Worm (Caenorhabditis elegans) whole organism, midembryonic: ENCODE measurements around the gene str-244.

Source experiments
- T22C8.4 ChIP-seq: fragments of 200-800 bp; sonication (Bioruptor generic); IDR thresholded peaks from 2 replicates; pipeline ENCODE4 v1.3.6; 2022; ENCODE audit warnings: missing genetic modification characterization, missing compliant biosample characterization
- cog-1 ChIP-seq: sonication (generic microtip); optimal IDR thresholded peaks from 2 replicates; lab custom pipeline; 2016; ENCODE audit warnings: missing genetic modification characterization, missing compliant biosample characterization
- flt-1 ChIP-seq: fragments of 200-800 bp; sonication (Bioruptor generic); IDR thresholded peaks from 2 replicates; pipeline ENCODE4 v1.3.6; 2022; ENCODE audit warnings: missing genetic modification characterization, missing compliant biosample characterization
- klf-2 ChIP-seq: fragments of 200-800 bp; sonication (Bioruptor generic); conservative IDR thresholded peaks from 2 replicates; pipeline ENCODE4 v1.3.6; 2022; ENCODE audit warnings: missing genetic modification reagents, missing genetic modification characterization, missing compliant biosample characterization
- med-1 ChIP-seq: sonication (generic microtip); optimal IDR thresholded peaks from 2 replicates; lab custom pipeline; 2017; ENCODE audit warnings: missing genetic modification characterization, mild to moderate bottlenecking, missing compliant biosample characterization, antibody characterized with exemption, missing genetic modification reagents; ENCODE audit not compliant: insufficient read depth
- ref-1 ChIP-seq: fragments of 200-800 bp; sonication (Bioruptor generic); conservative IDR thresholded peaks from 2 replicates; pipeline ENCODE4 v1.3.6; 2022; ENCODE audit warnings: missing genetic modification reagents, missing genetic modification characterization, missing compliant biosample characterization
- tab-1 ChIP-seq: fragments of 200-800 bp; sonication (Bioruptor generic); IDR thresholded peaks from 2 replicates; pipeline ENCODE4 v1.3.6; 2022; ENCODE audit warnings: missing genetic modification characterization, missing compliant biosample characterization
- ztf-23 ChIP-seq: fragments of 200-800 bp; sonication (Bioruptor generic); IDR thresholded peaks from 2 replicates; pipeline ENCODE4 v1.3.6; 2022; ENCODE audit warnings: missing genetic modification reagents, missing genetic modification characterization, missing compliant biosample characterization
- ztf-29 ChIP-seq: fragments of 200-800 bp; sonication (Bioruptor generic); IDR thresholded peaks from 2 replicates; pipeline ENCODE4 v1.3.6; 2022; ENCODE audit warnings: missing genetic modification reagents, missing genetic modification characterization, missing compliant biosample characterization

The str-244 gene

DNA sequence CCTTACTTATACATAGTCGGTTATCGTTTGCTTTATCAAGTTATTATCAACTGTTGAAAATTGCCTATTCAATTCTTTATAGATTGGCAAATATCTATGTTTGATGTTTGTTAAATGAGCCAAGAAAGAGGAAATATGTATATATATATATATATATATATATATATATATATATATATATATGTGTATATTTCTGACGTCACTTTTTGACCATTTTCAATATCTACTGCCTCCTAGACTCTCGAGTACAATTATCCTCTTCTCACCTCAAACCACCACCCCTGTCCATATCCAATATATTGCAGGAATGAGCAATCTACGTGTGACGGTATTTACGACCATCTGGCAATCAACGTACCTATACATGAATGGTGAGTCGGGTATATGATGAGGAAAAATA lies 14.1 kb downstream of the str-244 start, which contains the start of gene F59D6.1:
Gene F59D6.1 (plus strand): TSS at position 301 of the 400 bp plus-strand sequence.
- TF ChIP-seq klf-2 (no peak), cog-1 (tag; lab: Kevin White, UChicago) (no peak), med-1 (GFP tag; lab: Kevin White, UChicago) (no peak), tab-1 (no peak), flt-1 (no peak), ztf-23 (GFP tag; lab: Robert Waterston, UW) (no peak), T22C8.4 (no peak), ref-1 (GFP tag; lab: Robert Waterston, UW) (no peak), ztf-29 (GFP tag; lab: Robert Waterston, UW) (no peak)

DNA sequence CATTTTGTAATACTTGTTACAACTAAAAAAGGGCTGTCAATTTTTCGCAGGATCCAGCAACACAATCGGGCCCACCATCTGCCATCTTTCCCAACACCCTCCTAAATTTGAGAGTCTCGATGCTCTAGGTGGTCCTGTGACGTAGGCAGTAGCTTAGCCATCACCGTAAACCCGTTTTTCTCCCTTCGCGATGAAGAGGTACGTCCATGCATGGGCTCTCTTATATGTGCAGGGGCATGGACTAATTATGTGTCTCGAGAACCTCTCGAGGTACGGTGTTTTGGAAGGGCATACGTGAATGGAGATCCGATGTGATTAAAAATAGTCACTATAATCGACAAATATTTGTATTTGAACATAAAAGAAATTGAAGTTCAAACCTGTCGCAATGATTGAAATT lies 18.0 kb downstream of the str-244 start:
- TF ChIP-seq ztf-23 (GFP tag; lab: Robert Waterston, UW) (no peak), med-1 (GFP tag; lab: Kevin White, UChicago) (no peak), ref-1 (GFP tag; lab: Robert Waterston, UW) (no peak), tab-1 (no peak), flt-1 (no peak), ztf-29 (GFP tag; lab: Robert Waterston, UW) (no peak), cog-1 (tag; lab: Kevin White, UChicago) (no peak), klf-2 (no peak), T22C8.4 (no peak)

DNA sequence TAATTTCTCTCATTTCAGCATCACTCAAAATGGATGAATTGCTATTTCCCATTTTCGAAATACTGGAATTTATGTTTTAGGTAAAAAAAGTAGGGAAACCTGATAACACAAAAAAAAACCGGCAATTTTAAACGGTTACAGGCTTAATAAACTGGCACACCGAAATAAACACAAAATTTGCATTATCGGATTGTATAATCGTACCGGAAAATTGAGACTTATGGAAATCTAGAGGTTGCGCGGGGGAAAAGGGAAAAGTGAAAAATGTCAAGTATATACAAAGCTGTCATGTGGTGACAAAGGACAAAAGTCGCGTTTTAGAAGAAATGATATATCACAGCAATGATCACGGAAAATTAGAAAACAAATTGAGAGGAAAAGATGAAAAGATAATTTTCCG lies 19.6 kb downstream of the str-244 start, which contains the start of gene chpf-2:
Gene chpf-2 (minus strand): TSS at position 101 of the 400 bp plus-strand sequence.
- TF ChIP-seq ztf-29 (GFP tag; lab: Robert Waterston, UW) = no peak
- TF ChIP-seq cog-1 (tag; lab: Kevin White, UChicago) = no peak
- no peak for TF ChIP-seq klf-2
- TF ChIP-seq med-1 (GFP tag; lab: Kevin White, UChicago) = no peak
- no peak for TF ChIP-seq ztf-23 (GFP tag; lab: Robert Waterston, UW)
- TF ChIP-seq ref-1 (GFP tag; lab: Robert Waterston, UW) = no peak
- TF ChIP-seq tab-1 = no peak
- TF ChIP-seq T22C8.4 = no peak
- no peak for TF ChIP-seq flt-1

DNA sequence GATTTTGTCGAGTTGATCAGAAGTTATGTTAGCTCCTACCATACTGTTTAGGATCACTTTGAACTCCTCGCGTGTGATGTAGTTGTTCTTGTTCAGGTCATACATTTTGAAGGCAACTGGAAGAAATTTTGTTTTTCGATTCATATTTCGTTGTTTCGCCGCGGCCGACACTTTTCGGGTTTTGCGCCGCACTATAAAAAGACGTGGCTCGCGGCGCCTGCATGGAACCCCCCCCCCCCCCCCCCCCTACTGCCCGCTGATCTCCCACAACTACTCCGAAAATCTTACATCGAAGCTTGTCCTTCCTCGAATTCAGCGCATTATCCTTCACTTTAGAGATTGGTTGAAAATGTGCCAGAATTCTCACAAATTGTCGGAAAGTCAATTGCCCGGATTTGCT lies 20.8 kb downstream of the str-244 start:
- no peak for TF ChIP-seq cog-1 (tag; lab: Kevin White, UChicago)
- TF ChIP-seq ztf-23 (GFP tag; lab: Robert Waterston, UW) = no peak
- TF ChIP-seq med-1 (GFP tag; lab: Kevin White, UChicago) = no peak
- no peak for TF ChIP-seq ref-1 (GFP tag; lab: Robert Waterston, UW)
- no peak for TF ChIP-seq T22C8.4
- TF ChIP-seq ztf-29 (GFP tag; lab: Robert Waterston, UW) = no peak
- no peak for TF ChIP-seq klf-2
- TF ChIP-seq tab-1 = no peak
- TF ChIP-seq flt-1 = no peak

DNA sequence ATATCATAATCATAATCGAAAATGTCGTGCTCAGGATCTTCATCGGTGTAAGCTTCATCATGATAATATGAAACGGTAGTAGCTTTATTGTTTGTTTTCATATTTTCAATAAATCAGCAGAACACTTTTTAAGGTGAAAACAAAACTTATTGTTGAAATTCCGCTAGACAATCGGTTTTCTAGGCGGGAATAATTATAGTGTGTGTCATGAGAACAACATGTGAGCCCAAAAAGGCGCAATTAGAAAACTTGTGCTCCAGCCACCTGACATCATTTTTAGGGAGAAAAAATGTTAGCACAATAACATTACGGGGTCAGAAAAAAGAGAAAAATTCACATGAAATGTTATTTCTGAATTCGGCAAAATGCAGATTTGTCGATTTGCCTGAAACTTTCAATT lies 24.7 kb downstream of the str-244 start, which contains the start of gene srw-8:
Gene srw-8 (minus strand): TSS at position 101 of the 400 bp plus-strand sequence.
- TF ChIP-seq flt-1 (no peak), cog-1 (tag; lab: Kevin White, UChicago) (no peak), ref-1 (GFP tag; lab: Robert Waterston, UW) (no peak), ztf-23 (GFP tag; lab: Robert Waterston, UW) (no peak), ztf-29 (GFP tag; lab: Robert Waterston, UW) (no peak), med-1 (GFP tag; lab: Kevin White, UChicago) (no peak), tab-1 (no peak), klf-2 (no peak), T22C8.4 (no peak)

DNA sequence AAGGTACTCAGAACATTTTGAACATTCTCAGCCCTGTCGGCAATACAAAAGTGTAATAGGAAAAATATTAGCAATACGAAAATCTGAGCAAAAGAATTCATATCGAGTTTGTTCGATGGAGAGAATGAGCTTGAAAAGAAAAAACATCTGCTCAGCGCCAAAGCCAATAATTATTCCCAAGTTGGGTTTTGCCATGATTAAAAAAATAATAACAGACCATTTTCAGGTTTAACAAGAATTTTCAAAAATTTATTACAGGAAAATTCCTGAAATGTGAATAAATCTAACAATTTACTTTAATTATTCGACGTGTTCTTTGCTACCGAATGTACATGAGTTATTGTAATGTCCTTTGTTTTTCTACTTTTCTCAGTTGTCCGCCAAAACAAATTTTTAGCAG lies 26.6 kb downstream of the str-244 start, which contains the start of gene irld-38:
Gene irld-38 (minus strand): TSS at position 101 of the 400 bp plus-strand sequence.
- TF ChIP-seq ztf-29 (GFP tag; lab: Robert Waterston, UW) (no peak), ztf-23 (GFP tag; lab: Robert Waterston, UW) (no peak), med-1 (GFP tag; lab: Kevin White, UChicago) (no peak), klf-2 (no peak), T22C8.4 (no peak), flt-1 (no peak), cog-1 (tag; lab: Kevin White, UChicago) (no peak), ref-1 (GFP tag; lab: Robert Waterston, UW) (no peak), tab-1 (no peak)

DNA sequence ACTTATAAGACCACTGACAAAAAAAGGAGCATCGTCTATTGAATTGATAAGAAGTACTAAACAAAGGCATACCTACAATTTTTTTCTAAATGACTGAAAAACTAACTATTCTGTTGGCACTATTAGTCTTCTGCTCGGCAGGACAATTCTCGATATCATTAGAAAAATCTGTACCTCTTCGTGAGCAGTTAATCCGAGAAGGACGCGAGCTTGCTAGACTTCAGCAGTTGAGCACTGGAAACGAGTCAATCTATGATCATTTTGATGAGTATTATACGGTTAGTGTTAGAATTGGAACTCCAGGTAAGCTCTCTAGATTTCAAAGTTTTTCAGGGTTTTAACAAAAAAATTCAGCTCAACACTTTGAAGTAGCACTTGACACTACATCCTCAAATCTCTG lies 30.7 kb downstream of the str-244 start, which contains the start of gene asp-7:
Gene asp-7 (plus strand): TSS at position 81 of the 400 bp plus-strand sequence.
- TF ChIP-seq ztf-29 (GFP tag; lab: Robert Waterston, UW) (no peak), klf-2 (no peak), ref-1 (GFP tag; lab: Robert Waterston, UW) (no peak), med-1 (GFP tag; lab: Kevin White, UChicago) (no peak), T22C8.4 (no peak), flt-1 (no peak), ztf-23 (GFP tag; lab: Robert Waterston, UW) (no peak), cog-1 (tag; lab: Kevin White, UChicago) (no peak), tab-1 (no peak)

DNA sequence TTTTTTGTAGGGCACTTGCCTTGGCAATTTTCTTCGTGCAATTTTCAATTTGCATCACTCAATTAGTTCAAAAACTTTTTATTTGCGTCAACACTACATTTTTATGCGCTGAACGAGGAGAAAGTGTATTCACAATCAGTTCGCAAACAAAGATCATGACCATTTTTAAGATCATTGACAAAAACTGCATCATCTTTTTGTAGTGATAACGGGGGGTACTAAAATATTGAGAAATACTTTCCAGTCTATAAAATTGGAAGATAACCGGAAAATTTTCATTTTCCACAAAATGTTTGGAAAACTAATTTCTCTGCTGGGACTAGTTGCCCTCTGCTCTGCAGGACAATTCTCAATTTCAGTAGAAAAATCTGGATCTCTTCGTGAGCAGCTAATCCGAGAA lies 34.6 kb downstream of the str-244 start, which contains the start of gene asp-8:
Gene asp-8 (plus strand): TSS at position 276 of the 400 bp plus-strand sequence.
- no peak for TF ChIP-seq ztf-29 (GFP tag; lab: Robert Waterston, UW)
- no peak for TF ChIP-seq flt-1
- no peak for TF ChIP-seq ref-1 (GFP tag; lab: Robert Waterston, UW)
- no peak for TF ChIP-seq tab-1
- TF ChIP-seq med-1 (GFP tag; lab: Kevin White, UChicago) = no peak
- no peak for TF ChIP-seq klf-2
- TF ChIP-seq T22C8.4 = no peak
- no peak for TF ChIP-seq cog-1 (tag; lab: Kevin White, UChicago)
- no peak for TF ChIP-seq ztf-23 (GFP tag; lab: Robert Waterston, UW)

DNA sequence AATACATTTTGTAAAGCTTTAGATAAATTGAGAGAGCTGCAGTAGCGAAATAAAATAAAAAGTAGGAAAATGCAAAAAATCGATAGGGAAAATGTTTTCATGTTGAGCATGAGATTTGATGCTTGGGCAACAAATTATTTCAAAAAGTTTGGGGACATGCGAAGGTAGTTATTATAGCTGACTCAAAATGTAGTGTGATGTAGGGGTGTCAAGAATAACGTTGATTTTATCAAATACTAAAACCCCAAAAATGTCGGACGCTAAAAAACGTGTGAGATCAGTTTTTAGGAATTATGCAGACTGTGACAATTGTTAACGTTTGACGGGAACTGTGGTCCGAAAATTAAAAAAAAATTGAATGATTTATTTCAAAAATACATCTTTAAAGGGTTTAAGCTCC lies 37.6 kb downstream of the str-244 start, which contains the start of gene irld-12:
Gene irld-12 (minus strand): TSS at position 101 of the 400 bp plus-strand sequence.
- TF ChIP-seq ztf-23 (GFP tag; lab: Robert Waterston, UW) (no peak), T22C8.4 (no peak), cog-1 (tag; lab: Kevin White, UChicago) (no peak)

DNA sequence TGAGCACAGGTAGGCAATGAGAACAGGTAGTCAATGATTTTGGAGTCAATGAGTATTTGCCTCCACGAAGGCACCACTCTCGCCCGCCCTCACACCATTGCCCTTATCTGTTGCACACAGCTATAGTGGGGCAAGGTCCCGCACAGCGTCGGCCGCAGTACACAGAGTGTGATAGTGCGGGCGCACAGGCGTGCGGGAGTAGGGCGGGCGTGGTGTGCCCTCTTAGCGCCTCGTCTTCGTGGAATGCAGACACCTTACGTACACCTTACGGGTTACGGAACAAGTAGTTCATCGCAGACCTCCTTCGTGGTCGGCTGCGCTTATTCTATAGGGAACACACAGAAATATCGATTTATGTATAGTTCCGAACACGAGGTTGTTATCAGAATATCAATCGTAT lies 41.0 kb downstream of the str-244 start:
- no peak for TF ChIP-seq ztf-29 (GFP tag; lab: Robert Waterston, UW)
- TF ChIP-seq tab-1 = no peak
- no peak for TF ChIP-seq med-1 (GFP tag; lab: Kevin White, UChicago)
- no peak for TF ChIP-seq T22C8.4
- no peak for TF ChIP-seq ztf-23 (GFP tag; lab: Robert Waterston, UW)
- no peak for TF ChIP-seq cog-1 (tag; lab: Kevin White, UChicago)
- no peak for TF ChIP-seq ref-1 (GFP tag; lab: Robert Waterston, UW)
- TF ChIP-seq flt-1 = no peak
- TF ChIP-seq klf-2 = no peak
